Fruit fly (Drosophila melanogaster): ENCODE results near the gene Eip93F.

Eip93F gene

DNA sequence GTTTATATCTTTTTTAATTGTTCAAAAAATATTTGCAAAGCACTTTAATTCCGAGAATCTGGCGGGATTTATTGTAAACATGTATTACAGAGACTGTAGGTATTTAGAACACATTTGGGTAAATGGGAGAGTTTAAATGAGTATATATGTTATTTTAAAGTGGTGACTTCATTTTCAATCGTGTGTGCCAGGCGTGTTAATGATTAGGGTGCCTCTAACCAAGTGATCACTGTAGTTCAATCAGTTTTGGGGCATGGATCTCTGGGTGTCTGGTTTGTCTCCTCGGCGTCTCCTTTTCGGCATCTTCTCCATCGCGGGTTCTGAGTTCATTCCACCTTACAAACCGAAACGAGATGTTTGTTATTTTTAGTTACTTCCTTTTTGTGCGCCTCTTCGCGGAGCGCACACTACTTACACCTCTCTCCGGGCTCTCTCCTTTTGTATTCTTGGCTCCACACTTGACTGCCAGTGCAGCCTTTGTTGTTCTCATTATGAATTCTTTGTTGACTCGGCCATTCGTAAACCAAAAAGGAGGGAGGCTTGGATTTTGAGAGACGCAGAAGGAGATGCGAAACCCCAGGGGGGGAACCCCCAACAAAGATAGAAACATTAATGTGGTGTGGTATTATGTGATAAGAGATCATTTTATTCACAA is 95.0 kb downstream of the Eip93F start:
- no peak for TF ChIP-seq Mnt (GFP tag; optimal IDR thresholded peaks at IDR 0.05)
- TF ChIP-seq CG11617 (GFP tag; optimal IDR thresholded peaks at IDR 0.05): no peak
- no peak for TF ChIP-seq CG14711 (tag; optimal IDR thresholded peaks at IDR 0.05)
- no peak for TF ChIP-seq CG5204 (GFP tag; optimal IDR thresholded peaks at IDR 0.05)
- TF ChIP-seq cic (GFP tag; optimal IDR thresholded peaks at IDR 0.05): no peak
- no peak for TF ChIP-seq toe (GFP tag; optimal IDR thresholded peaks at IDR 0.05)
- TF ChIP-seq CG1620 (GFP tag; optimal IDR thresholded peaks at IDR 0.05): no peak
- no peak for TF ChIP-seq tj (GFP tag; optimal IDR thresholded peaks at IDR 0.05)
- no peak for TF ChIP-seq kay (GFP tag; ENCODE audit: borderline replicate concordance)
- no peak for TF ChIP-seq Hr96 (GFP tag; optimal IDR thresholded peaks at IDR 0.05)
- no peak for TF ChIP-seq CG7045 (GFP tag; optimal IDR thresholded peaks at IDR 0.05)
- TF ChIP-seq CG7101 (tag; optimal IDR thresholded peaks at IDR 0.05): no peak
- no peak for TF ChIP-seq cnc (optimal IDR thresholded peaks at IDR 0.05)
- no peak for TF ChIP-seq CG33017 (tag; optimal IDR thresholded peaks at IDR 0.05)
- TF ChIP-seq ovo (GFP tag; optimal IDR thresholded peaks at IDR 0.05): no peak
- no peak for TF ChIP-seq Clk (GFP tag; optimal IDR thresholded peaks at IDR 0.05)
- no peak for TF ChIP-seq Crg-1 (GFP tag; optimal IDR thresholded peaks at IDR 0.05)

DNA sequence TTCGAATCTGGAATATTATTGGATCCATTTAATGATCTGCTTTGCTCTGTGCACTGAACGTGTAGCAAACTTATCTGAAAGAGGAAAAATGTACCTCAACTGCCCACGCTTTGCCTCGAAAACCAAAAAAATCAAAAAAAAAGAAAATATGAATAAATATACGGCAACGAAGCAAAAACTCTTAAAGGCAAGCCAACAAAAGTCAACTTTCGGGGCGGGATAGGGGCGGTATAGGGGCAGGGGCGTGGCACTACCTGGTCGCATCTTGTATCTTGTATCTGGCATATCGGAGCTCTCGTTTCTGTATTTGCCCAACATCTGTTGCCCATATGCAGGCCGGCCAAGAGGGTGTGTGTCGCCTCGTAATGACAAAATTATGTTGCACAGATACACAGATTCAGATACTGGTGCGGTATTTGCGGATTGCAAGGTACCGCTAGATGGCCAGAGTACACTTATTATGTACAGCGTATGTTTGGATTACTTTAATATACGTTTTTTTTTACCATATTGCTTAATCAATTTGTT is 95.6 kb downstream of the Eip93F start:
- TF ChIP-seq Clk (GFP tag; optimal IDR thresholded peaks at IDR 0.05) (no peak), pad (GFP tag; optimal IDR thresholded peaks at IDR 0.05) (no peak), CG11617 (GFP tag; optimal IDR thresholded peaks at IDR 0.05) (no peak), toe (GFP tag; optimal IDR thresholded peaks at IDR 0.05) (no peak), Mnt (GFP tag; optimal IDR thresholded peaks at IDR 0.05) (no peak), CG7101 (tag; optimal IDR thresholded peaks at IDR 0.05) (no peak), bab1 (GFP tag; optimal IDR thresholded peaks at IDR 0.05) (no peak), kay (GFP tag; ENCODE audit: borderline replicate concordance) (no peak), CG12768 (GFP tag; optimal IDR thresholded peaks at IDR 0.05) (no peak), ovo (GFP tag; optimal IDR thresholded peaks at IDR 0.05) (no peak), cic (GFP tag; optimal IDR thresholded peaks at IDR 0.05) (no peak), CG1620 (GFP tag; optimal IDR thresholded peaks at IDR 0.05) (no peak), CG14711 (tag; optimal IDR thresholded peaks at IDR 0.05) (no peak), CG7045 (GFP tag; optimal IDR thresholded peaks at IDR 0.05) (no peak), tj (GFP tag; optimal IDR thresholded peaks at IDR 0.05) (no peak)

DNA sequence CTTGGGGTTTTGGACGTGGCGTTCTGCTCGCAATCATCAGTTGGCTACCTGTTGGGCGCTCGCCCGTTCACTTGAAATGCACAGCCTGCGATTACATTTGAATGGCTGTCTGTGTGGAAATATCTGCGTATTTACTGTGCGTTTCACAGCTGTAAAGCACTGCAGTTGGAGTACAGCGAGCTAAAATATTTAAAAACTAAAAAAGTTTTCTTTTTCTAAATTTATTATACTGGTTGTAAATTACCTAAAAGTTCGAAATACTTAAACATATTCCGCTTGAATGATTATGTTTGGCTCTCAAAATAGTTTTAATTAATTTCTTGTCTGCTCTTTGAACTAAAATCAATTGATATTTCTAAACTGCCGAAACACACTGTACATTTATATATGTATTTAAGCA is 97.3 kb downstream of the Eip93F start:
- TF ChIP-seq ovo (GFP tag; optimal IDR thresholded peaks at IDR 0.05): no peak
- TF ChIP-seq kay (GFP tag; ENCODE audit: borderline replicate concordance): peak; percentile 89
- TF ChIP-seq bab1 (GFP tag; optimal IDR thresholded peaks at IDR 0.05): peak; percentile 30

DNA sequence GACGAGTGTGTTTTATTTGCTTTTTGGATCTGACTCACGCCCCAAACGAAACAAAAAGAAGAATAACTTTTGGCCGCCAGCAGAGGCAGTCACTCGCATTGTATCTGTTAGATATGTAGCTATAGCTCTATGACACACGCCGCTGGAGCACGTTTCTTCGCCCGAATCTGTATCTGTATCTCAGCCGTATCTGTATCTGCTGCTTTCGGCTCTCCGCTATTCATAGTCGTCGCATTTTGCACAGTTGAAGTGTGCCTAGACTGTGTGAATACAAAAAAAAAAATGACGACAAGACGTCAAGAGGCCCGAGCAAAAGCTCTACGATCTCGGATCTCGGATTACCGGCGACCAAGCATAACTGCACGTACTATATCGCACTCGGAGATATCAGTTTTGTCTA is 97.8 kb downstream of the Eip93F start:
- no peak for TF ChIP-seq CG7045 (GFP tag; optimal IDR thresholded peaks at IDR 0.05)
- peak; percentile 38 for TF ChIP-seq tj (GFP tag; optimal IDR thresholded peaks at IDR 0.05)

DNA sequence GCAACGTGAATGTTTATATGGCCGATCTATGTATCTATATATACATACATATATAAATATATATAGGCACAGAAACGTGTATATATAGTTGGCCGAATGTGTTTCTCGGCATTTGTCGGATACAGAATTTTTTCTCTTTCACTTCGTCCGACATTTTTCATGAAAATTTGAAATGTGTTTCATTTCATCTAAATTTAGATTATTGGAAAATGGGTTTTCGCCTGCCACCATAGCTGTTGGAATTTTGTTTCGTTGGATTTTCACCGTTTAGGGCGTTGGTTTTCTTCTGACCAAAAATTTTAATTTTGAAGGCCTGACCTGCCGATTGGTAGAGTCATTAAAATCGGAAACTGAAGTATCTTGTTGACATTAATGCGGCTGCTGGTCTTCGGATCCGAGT is 98.5 kb downstream of the Eip93F start:
- no peak for TF ChIP-seq Mnt (GFP tag; optimal IDR thresholded peaks at IDR 0.05)
- TF ChIP-seq Hr96 (GFP tag; optimal IDR thresholded peaks at IDR 0.05): no peak
- TF ChIP-seq CG14711 (tag; optimal IDR thresholded peaks at IDR 0.05): no peak
- no peak for TF ChIP-seq CG5204 (GFP tag; optimal IDR thresholded peaks at IDR 0.05)
- no peak for TF ChIP-seq tj (GFP tag; optimal IDR thresholded peaks at IDR 0.05)
- TF ChIP-seq CG7045 (GFP tag; optimal IDR thresholded peaks at IDR 0.05): no peak
- no peak for TF ChIP-seq cic (GFP tag; optimal IDR thresholded peaks at IDR 0.05)
- TF ChIP-seq CG33017 (tag; optimal IDR thresholded peaks at IDR 0.05): no peak
- TF ChIP-seq CG12768 (GFP tag; optimal IDR thresholded peaks at IDR 0.05): no peak
- TF ChIP-seq CG1620 (GFP tag; optimal IDR thresholded peaks at IDR 0.05): no peak
- TF ChIP-seq cnc (optimal IDR thresholded peaks at IDR 0.05): no peak
- TF ChIP-seq toe (GFP tag; optimal IDR thresholded peaks at IDR 0.05): no peak
- no peak for TF ChIP-seq Crg-1 (GFP tag; optimal IDR thresholded peaks at IDR 0.05)
- TF ChIP-seq bab1 (GFP tag; optimal IDR thresholded peaks at IDR 0.05): no peak
- no peak for TF ChIP-seq Clk (GFP tag; optimal IDR thresholded peaks at IDR 0.05)
- no peak for TF ChIP-seq kay (GFP tag; ENCODE audit: borderline replicate concordance)
- TF ChIP-seq pad (GFP tag; optimal IDR thresholded peaks at IDR 0.05): no peak

DNA sequence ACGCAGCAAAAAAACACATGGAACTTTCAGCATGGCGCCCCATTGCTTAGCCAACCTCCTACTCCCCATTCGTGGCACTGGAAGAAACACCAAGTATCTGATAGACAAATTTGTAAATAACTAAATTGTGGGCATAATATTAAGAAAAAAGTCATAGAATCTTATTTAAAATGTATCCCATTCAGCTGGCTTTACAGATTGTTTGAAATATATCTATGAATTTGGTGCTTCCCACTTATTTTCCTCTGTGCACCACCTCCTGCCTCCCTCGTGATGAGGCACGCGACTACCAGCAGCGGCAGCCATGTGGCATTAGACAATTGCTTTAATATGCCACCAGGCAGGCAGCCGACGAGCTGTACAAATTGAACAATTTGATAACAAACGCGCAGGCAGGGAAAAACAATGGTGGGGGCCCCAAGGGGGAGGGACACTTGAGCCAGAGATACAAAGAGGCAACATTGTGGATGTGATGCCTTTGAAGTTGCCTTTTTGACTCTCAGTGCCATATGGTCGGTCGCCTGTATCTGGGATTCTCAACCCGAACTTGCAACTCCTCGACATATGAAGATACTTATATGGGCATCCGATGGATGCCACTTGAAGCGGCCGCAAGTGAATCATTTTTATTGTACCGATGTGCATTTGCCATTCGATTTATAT is 100.4 kb downstream of the Eip93F start:
- TF ChIP-seq cic (GFP tag; optimal IDR thresholded peaks at IDR 0.05) (no peak), ovo (GFP tag; optimal IDR thresholded peaks at IDR 0.05) (no peak), CG7045 (GFP tag; optimal IDR thresholded peaks at IDR 0.05) (no peak), CG7101 (tag; optimal IDR thresholded peaks at IDR 0.05) (no peak), pad (GFP tag; optimal IDR thresholded peaks at IDR 0.05) (no peak), tj (GFP tag; optimal IDR thresholded peaks at IDR 0.05) (no peak)

DNA sequence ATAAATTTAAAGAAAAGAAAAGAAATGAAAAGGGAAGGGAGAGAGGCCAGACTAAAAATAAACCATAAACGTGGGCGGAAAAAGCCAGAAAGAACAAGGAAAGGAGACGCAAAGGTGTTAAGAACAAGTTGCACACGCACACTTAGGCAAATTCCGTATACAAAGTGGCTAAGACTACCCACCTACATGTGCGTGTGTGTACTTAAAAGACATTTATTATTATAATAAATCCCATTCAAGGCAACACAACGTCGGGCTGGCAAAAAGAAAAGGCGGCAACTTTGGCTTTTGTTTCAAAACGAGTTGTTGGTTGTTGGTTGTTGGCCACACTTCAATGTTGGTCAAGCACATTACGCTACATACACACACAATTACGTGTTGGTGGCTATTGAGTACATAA is 103.3 kb downstream of the Eip93F start:
- TF ChIP-seq kay (GFP tag; ENCODE audit: borderline replicate concordance): no peak
- TF ChIP-seq CG14711 (tag; optimal IDR thresholded peaks at IDR 0.05): no peak
- TF ChIP-seq CG12768 (GFP tag; optimal IDR thresholded peaks at IDR 0.05): no peak
- no peak for TF ChIP-seq CG7045 (GFP tag; optimal IDR thresholded peaks at IDR 0.05)
- no peak for TF ChIP-seq cic (GFP tag; optimal IDR thresholded peaks at IDR 0.05)
- TF ChIP-seq Mnt (GFP tag; optimal IDR thresholded peaks at IDR 0.05): no peak
- TF ChIP-seq CG7101 (tag; optimal IDR thresholded peaks at IDR 0.05): no peak
- TF ChIP-seq bab1 (GFP tag; optimal IDR thresholded peaks at IDR 0.05): no peak

Measured in whole organism, adult.